Fruit fly (Drosophila melanogaster) S2 (cell line): Measurements from ENCODE around the gene CG7860.

Source experiments
- CG8478 ChIP-seq: fragments of >200 bp; optimal IDR thresholded peaks from 2 replicates; lab custom pipeline; 2018
- CTCF ChIP-seq, 2 experiments: fragments of >200 bp; optimal IDR thresholded peaks; 2 replicates each; lab custom pipeline; 2018

DNA sequence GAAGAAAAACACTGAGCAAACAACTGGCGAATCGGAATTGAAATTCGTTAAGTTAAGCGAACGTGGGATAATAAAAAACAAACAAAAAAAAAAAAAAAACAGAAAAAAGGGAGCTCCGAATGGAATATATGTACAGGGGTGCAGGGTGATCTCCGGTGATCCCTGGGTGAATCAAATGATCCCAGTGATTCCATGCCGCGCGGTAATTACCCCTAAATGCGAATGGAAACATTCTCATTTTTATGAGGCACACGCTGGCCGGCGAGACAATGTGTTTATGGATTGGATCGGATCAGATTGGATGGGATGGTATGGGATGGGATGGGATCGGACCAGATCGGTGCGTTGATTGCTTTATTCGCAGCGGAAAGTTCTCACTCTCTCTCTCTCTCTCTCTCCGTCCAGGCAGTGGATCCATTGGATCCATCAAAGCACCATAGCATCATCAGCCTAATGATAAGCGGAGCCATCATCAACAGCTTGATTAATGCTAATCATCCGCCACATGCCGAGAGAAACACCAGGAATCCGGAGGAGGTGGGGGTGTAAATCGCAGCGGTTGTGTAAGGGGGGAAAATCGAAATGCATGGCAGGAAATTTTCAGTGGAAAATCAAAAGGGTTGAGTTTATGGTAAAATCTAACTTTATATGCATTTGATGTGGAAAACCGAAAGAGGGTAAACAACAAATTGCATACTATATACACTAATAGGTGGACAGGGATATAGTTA lies 23.2 kb upstream of the CG7860 start:
- no peak for TF ChIP-seq CTCF (optimal IDR thresholded peaks at IDR 0.05; lab: Kevin White, UChicago)
- TF ChIP-seq CG8478 (lab: Kevin White, UChicago) = no peak
